Worm (Caenorhabditis elegans): ENCODE measurements around the gene sdz-38.

The sdz-38 gene

ce11 chrII:9981760-9982159 lies at the start of gene sdz-38:
sdz-38 (minus strand) TSS chrII:9981860.
- TF ChIP-seq R02D3.7 (tag; optimal IDR thresholded peaks at IDR 0.05), result no peak
- no peak for TF ChIP-seq alr-1 (tag; optimal IDR thresholded peaks at IDR 0.05)
- TF ChIP-seq zag-1 (tag; optimal IDR thresholded peaks at IDR 0.05), result no peak
- no peak for TF ChIP-seq nhr-23 (tag; optimal IDR thresholded peaks at IDR 0.05)
- TF ChIP-seq nhr-25 (tag; optimal IDR thresholded peaks at IDR 0.05), result no peak
- no peak for TF ChIP-seq lin-13 (GFP tag; optimal IDR thresholded peaks at IDR 0.05)
- no peak for TF ChIP-seq nhr-21 (tag; optimal IDR thresholded peaks at IDR 0.05)
- no peak for TF ChIP-seq fos-1 (tag; optimal IDR thresholded peaks at IDR 0.05)
- no peak for TF ChIP-seq mbf-1 (tag; optimal IDR thresholded peaks at IDR 0.05)
- TF ChIP-seq peb-1 (tag; optimal IDR thresholded peaks at IDR 0.05), result no peak
- no peak for TF ChIP-seq ama-1 (optimal IDR thresholded peaks at IDR 0.05)
- TF ChIP-seq ceh-82 (tag; optimal IDR thresholded peaks at IDR 0.05), result no peak
- no peak for TF ChIP-seq ceh-16 (tag; optimal IDR thresholded peaks at IDR 0.05)
- no peak for TF ChIP-seq snpc-4 (tag; optimal IDR thresholded peaks at IDR 0.05)

- TF ChIP-seq mdl-1 (tag; optimal IDR thresholded peaks at IDR 0.05) (no peak), sma-3 (GFP tag; optimal IDR thresholded peaks at IDR 0.05) (no peak), lin-11 (tag; optimal IDR thresholded peaks at IDR 0.05) (no peak), peb-1 (tag; optimal IDR thresholded peaks at IDR 0.05) (no peak), unc-55 (GFP tag; optimal IDR thresholded peaks at IDR 0.05) (no peak)
Observed at ce11 chrII:10029890-10030289, 48.2 kb upstream of the sdz-38 start, which contains the start of gene ttc-36. ttc-36 (plus strand) TSS chrII:10030190.

ce11 chrII:10029044-10029443 lies 47.4 kb upstream of the sdz-38 start:
- TF ChIP-seq fos-1 (tag; optimal IDR thresholded peaks at IDR 0.05) (peak; percentile 56), crh-2 (tag; optimal IDR thresholded peaks at IDR 0.05) (peak; percentile 52), elt-1 (tag; optimal IDR thresholded peaks at IDR 0.05) (no peak), nhr-10 (tag; optimal IDR thresholded peaks at IDR 0.05) (no peak), unc-39 (tag; optimal IDR thresholded peaks at IDR 0.05) (no peak), nhr-23 (tag; optimal IDR thresholded peaks at IDR 0.05) (no peak), F13H6.1 (tag; optimal IDR thresholded peaks at IDR 0.05) (peak; percentile 29), unc-55 (GFP tag; optimal IDR thresholded peaks at IDR 0.05) (no peak), ztf-11 (tag; optimal IDR thresholded peaks at IDR 0.05) (no peak), gmeb-1 (tag; optimal IDR thresholded peaks at IDR 0.05) (peak; percentile 37), Y55F3AM.14 (GFP tag; optimal IDR thresholded peaks at IDR 0.05) (no peak), nhr-237 (tag; optimal IDR thresholded peaks at IDR 0.05) (no peak), egl-27 (tag; optimal IDR thresholded peaks at IDR 0.05) (no peak), C34F6.9 (tag; optimal IDR thresholded peaks at IDR 0.05) (no peak), nhr-25 (tag; optimal IDR thresholded peaks at IDR 0.05) (peak; percentile 54), zag-1 (tag; optimal IDR thresholded peaks at IDR 0.05) (no peak), sma-9 (GFP tag; optimal IDR thresholded peaks at IDR 0.05) (peak; percentile 76), sma-9 (tag; optimal IDR thresholded peaks at IDR 0.05) (no peak), R02D3.7 (tag; optimal IDR thresholded peaks at IDR 0.05) (no peak), nhr-6 (tag; optimal IDR thresholded peaks at IDR 0.05) (no peak), lsy-2 (tag; optimal IDR thresholded peaks at IDR 0.05) (peak in 1 of 2 experiments; percentile 60), nhr-129 (tag; optimal IDR thresholded peaks at IDR 0.05) (peak; percentile 36), mdl-1 (tag; optimal IDR thresholded peaks at IDR 0.05) (no peak), mbf-1 (tag; optimal IDR thresholded peaks at IDR 0.05) (no peak), peb-1 (tag; optimal IDR thresholded peaks at IDR 0.05) (no peak), sma-3 (GFP tag; optimal IDR thresholded peaks at IDR 0.05) (peak; percentile 67), nhr-12 (tag; optimal IDR thresholded peaks at IDR 0.05) (no peak), snpc-4 (tag; optimal IDR thresholded peaks at IDR 0.05) (no peak), blmp-1 (tag; optimal IDR thresholded peaks at IDR 0.05; ENCODE audit: insufficient read depth) (peak; percentile 42), dmd-4 (tag; optimal IDR thresholded peaks at IDR 0.05) (no peak), nhr-21 (tag; optimal IDR thresholded peaks at IDR 0.05) (peak; percentile 54), nhr-11 (tag; optimal IDR thresholded peaks at IDR 0.05) (no peak)

ce11 chrII:10028195-10028594 lies 46.5 kb upstream of the sdz-38 start, which contains the start of gene F52H3.6:
F52H3.6 (minus strand) TSS chrII:10028422.
- TF ChIP-seq sem-4 (tag; optimal IDR thresholded peaks at IDR 0.05), result no peak
- TF ChIP-seq nhr-129 (tag; optimal IDR thresholded peaks at IDR 0.05), result peak; percentile 3
- peak; percentile 14 for TF ChIP-seq fos-1 (tag; optimal IDR thresholded peaks at IDR 0.05)

Measured in whole organism, L2 larva.